Worm (Caenorhabditis elegans): Measurements from ENCODE around the gene ugt-32.

DNA sequence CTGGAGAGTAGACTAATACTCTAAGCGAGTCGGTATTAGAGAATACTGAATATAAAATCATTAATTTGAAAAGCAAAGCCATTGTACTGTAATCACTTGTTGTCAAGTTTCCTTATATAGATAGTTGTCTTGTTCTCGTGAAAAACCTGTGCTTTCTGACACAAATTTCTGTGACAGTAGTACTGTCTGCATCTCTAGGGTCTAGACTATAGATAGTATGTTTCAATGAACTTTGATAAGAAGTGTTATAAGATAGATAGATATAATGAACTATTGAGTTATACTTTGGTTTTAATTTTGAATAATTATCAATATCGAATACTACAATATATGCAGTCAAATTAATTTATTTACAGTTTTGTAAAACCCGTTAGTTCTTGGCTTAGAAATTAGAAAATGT is at the start of gene ugt-32:
- TF ChIP-seq hmg-1.1 (GFP tag; IDR thresholded peaks at IDR 0.05) (no peak), zip-11 (GFP tag; IDR thresholded peaks at IDR 0.05) (no peak), aly-2 (tag; optimal IDR thresholded peaks at IDR 0.05) (no peak), nhr-77 (tag; optimal IDR thresholded peaks at IDR 0.05) (no peak), nhr-237 (tag; optimal IDR thresholded peaks at IDR 0.05) (no peak), attf-4 (tag; optimal IDR thresholded peaks at IDR 0.05) (no peak), fkh-10 (GFP tag; optimal IDR thresholded peaks at IDR 0.05) (no peak), daf-12 (tag; optimal IDR thresholded peaks at IDR 0.05) (no peak), daf-8 (GFP tag; IDR thresholded peaks at IDR 0.05) (no peak)
